Worm (Caenorhabditis elegans): ENCODE measurements around the gene wrt-9.

DNA sequence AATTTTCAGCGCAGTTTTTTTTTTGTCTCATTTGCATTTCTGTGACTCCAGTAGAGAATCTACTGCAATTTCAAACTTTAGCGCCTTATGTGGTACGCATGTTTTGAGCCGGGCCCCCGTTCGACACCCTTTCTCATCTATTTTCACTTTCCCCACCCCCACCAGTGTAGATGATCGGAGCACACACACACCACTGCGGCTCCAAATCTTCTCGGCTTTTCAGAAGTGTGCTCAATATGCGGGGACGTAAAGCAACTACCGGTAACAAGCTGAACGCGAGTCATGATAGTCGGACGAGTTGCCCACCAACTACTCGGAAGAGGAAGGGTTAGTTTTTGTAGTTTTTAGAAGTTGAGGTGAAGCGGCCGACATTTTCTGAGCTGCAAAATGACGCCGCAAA, 36.5 kb downstream of the wrt-9 start:
- TF ChIP-seq B0310.2 (tag; optimal IDR thresholded peaks at IDR 0.05) (no peak), ama-1 (optimal IDR thresholded peaks at IDR 0.05) (no peak), hmg-4 (GFP tag; optimal IDR thresholded peaks at IDR 0.05) (no peak), ets-7 (tag; optimal IDR thresholded peaks at IDR 0.05) (no peak), hmbx-1 (tag; optimal IDR thresholded peaks at IDR 0.05) (no peak), tbx-37 (GFP tag; conservative IDR thresholded peaks at IDR 0.05) (no peak), hnd-1 (tag; optimal IDR thresholded peaks at IDR 0.05) (no peak), tbx-11 (GFP tag; IDR thresholded peaks at IDR 0.05) (no peak), tra-4 (tag; optimal IDR thresholded peaks at IDR 0.05) (no peak), F13C5.2 (tag; optimal IDR thresholded peaks at IDR 0.05) (no peak), pes-1 (GFP tag; IDR thresholded peaks at IDR 0.05) (no peak), flt-1 (GFP tag; IDR thresholded peaks at IDR 0.05) (no peak)

Measured in whole organism, early embryonic.